Fruit fly (Drosophila melanogaster) whole organism, pupa: ENCODE data around the gene Acn.

ENCODE experiments used
- CG10348 ChIP-seq: fragments of 200-800 bp; sonication (Bioruptor generic); IDR thresholded peaks from 2 replicates; pipeline ENCODE4 v1.3.6; 2022; ENCODE audit warnings: missing biosample characterization, missing genetic modification characterization
- CG32121 ChIP-seq: fragments of 200-800 bp; sonication (Bioruptor generic); IDR thresholded peaks from 2 replicates; pipeline ENCODE4 v1.3.6; 2022; ENCODE audit warnings: missing biosample characterization, missing genetic modification characterization
- CG34367 ChIP-seq: fragments of 200-800 bp; sonication (Bioruptor generic); optimal IDR thresholded peaks from 2 replicates; lab custom pipeline; 2018; ENCODE audit warnings: missing biosample characterization, mild to moderate bottlenecking, missing genetic modification characterization
- EcR ChIP-seq: fragments of 200-800 bp; sonication (Bioruptor generic); optimal IDR thresholded peaks from 3 replicates; lab custom pipeline; 2019; ENCODE audit warnings: missing biosample characterization, missing genetic modification characterization, mild to moderate bottlenecking, moderate library complexity, missing genetic modification reagents

- peak; percentile 47; the same call in 1 of the 2 replicates for TF ChIP-seq CG32121
- no peak for TF ChIP-seq CG34367 (tag; lab: Kevin White, UChicago)
- TF ChIP-seq CG10348 (GFP tag; lab: Robert Waterston, UW), result no peak
- TF ChIP-seq EcR (GFP tag; lab: Kevin White, UChicago), result no peak
These were observed 8.9 kb upstream of the Acn start for dm6 chr2L:19036105-19036714.
